Fruit fly (Drosophila melanogaster): ENCODE measurements around the gene dan.

The dan gene

dm6 chr3R:25232271-25232989 is 48.2 kb downstream of the dan start, which contains the start of gene Cad96Cb (continued):
- TF ChIP-seq E2f2 (GFP tag; IDR thresholded peaks at IDR 0.05), result peak; percentile 50
- TF ChIP-seq gsb-n (tag; optimal IDR thresholded peaks at IDR 0.05), result peak; percentile 86
- TF ChIP-seq vvl (GFP tag; IDR thresholded peaks at IDR 0.05), result peak; percentile 63
- TF ChIP-seq CG15073 (GFP tag; optimal IDR thresholded peaks at IDR 0.05), result peak; percentile 20
- peak; percentile 7 for TF ChIP-seq CG15514 (GFP tag; optimal IDR thresholded peaks at IDR 0.05)
- TF ChIP-seq CG12104 (GFP tag; optimal IDR thresholded peaks at IDR 0.05), result peak; percentile 86
- TF ChIP-seq chinmo (GFP tag; IDR thresholded peaks at IDR 0.05; ENCODE audit: partially characterized antibody), result no peak
- no peak for TF ChIP-seq Hey (tag; optimal IDR thresholded peaks at IDR 0.05)
- TF ChIP-seq Xrp1 (GFP tag; IDR thresholded peaks at IDR 0.05), result peak; percentile 77
- peak; percentile 53 for TF ChIP-seq kni (GFP tag; optimal IDR thresholded peaks at IDR 0.05)
- TF ChIP-seq Side (GFP tag; optimal IDR thresholded peaks at IDR 0.05), result peak; percentile 71
- peak; percentile 76 for TF ChIP-seq jumu (GFP tag; optimal IDR thresholded peaks at IDR 0.05)
- peak; percentile 75 for TF ChIP-seq CG8944 (GFP tag; optimal IDR thresholded peaks at IDR 0.05)
- TF ChIP-seq CG30431 (GFP tag; optimal IDR thresholded peaks at IDR 0.05), result peak; percentile 68
- TF ChIP-seq Trl (optimal IDR thresholded peaks at IDR 0.05), result no peak
- peak; percentile 74 for TF ChIP-seq Trl (GFP tag; optimal IDR thresholded peaks at IDR 0.05)
- TF ChIP-seq B-H2 (GFP tag; optimal IDR thresholded peaks at IDR 0.05), result no peak
- TF ChIP-seq cad (GFP tag; optimal IDR thresholded peaks at IDR 0.05), result no peak
- TF ChIP-seq dan (GFP tag; IDR thresholded peaks at IDR 0.05), result peak; percentile 63; the same call in 1 of the 2 replicates
- TF ChIP-seq exex (tag; optimal IDR thresholded peaks at IDR 0.05), result no peak
- TF ChIP-seq fru (optimal IDR thresholded peaks at IDR 0.05), result no peak
- peak; percentile 72 for TF ChIP-seq run (tag; optimal IDR thresholded peaks at IDR 0.05)
- peak; percentile 66 to 80 for TF ChIP-seq dpn (GFP tag; optimal IDR thresholded peaks at IDR 0.05)
- TF ChIP-seq Fer2 (tag; optimal IDR thresholded peaks at IDR 0.05), result peak; percentile 25
- TF ChIP-seq Hand (GFP tag; optimal IDR thresholded peaks at IDR 0.05), result peak; percentile 20
- peak; percentile 30; the same call in 1 of the 2 replicates for TF ChIP-seq CG10366 (GFP tag; IDR thresholded peaks at IDR 0.05)
- peak; percentile 82 for TF ChIP-seq CG5245 (GFP tag; optimal IDR thresholded peaks at IDR 0.05)
- peak; percentile 48; the same call in 1 of the 2 replicates for TF ChIP-seq E2f1 (GFP tag; IDR thresholded peaks at IDR 0.05)
- no peak for TF ChIP-seq ash1 (GFP tag; optimal IDR thresholded peaks at IDR 0.05)
- TF ChIP-seq B-H1 (GFP tag; IDR thresholded peaks at IDR 0.05), result no peak; the same call in 2 of the 3 replicates
- peak; percentile 90 for TF ChIP-seq CG6254 (GFP tag; optimal IDR thresholded peaks at IDR 0.05)
- TF ChIP-seq Oaz (GFP tag; IDR thresholded peaks at IDR 0.05), result 0 out of 2 replicates have a peak, but pooled peaks have one; percentile 42
- peak; percentile 43; the same call in 1 of the 3 replicates for TF ChIP-seq CG14050 (GFP tag; IDR thresholded peaks at IDR 0.05)
- no peak for TF ChIP-seq pzg (GFP tag; optimal IDR thresholded peaks at IDR 0.05)
- peak; percentile 75 for TF ChIP-seq CG9609 (GFP tag; optimal IDR thresholded peaks at IDR 0.05)
- peak; percentile 60 for TF ChIP-seq seq (GFP tag; IDR thresholded peaks at IDR 0.05)
- TF ChIP-seq CTCF (GFP tag; optimal IDR thresholded peaks at IDR 0.05), result peak; percentile 19
- peak; percentile 75 for TF ChIP-seq onecut (GFP tag; IDR thresholded peaks at IDR 0.05)
- peak; percentile 84 for TF ChIP-seq CG1529 (GFP tag; optimal IDR thresholded peaks at IDR 0.05)
- TF ChIP-seq pho (GFP tag; optimal IDR thresholded peaks at IDR 0.05), result peak; percentile 63
- TF ChIP-seq fd102C (GFP tag; optimal IDR thresholded peaks at IDR 0.05), result no peak
- TF ChIP-seq mld (GFP tag; IDR thresholded peaks at IDR 0.05; ENCODE audit: partially characterized antibody), result no peak
- TF ChIP-seq CG15601 (tag; optimal IDR thresholded peaks at IDR 0.05), result peak; percentile 88
- TF ChIP-seq h (optimal IDR thresholded peaks at IDR 0.05), result no peak
- TF ChIP-seq Hmx (GFP tag; optimal IDR thresholded peaks at IDR 0.05), result peak; percentile 34
- TF ChIP-seq CG5180 (GFP tag; optimal IDR thresholded peaks at IDR 0.05), result peak; percentile 79
- TF ChIP-seq Drgx (GFP tag; IDR thresholded peaks at IDR 0.05), result peak; percentile 78; the same call in 1 of the 2 replicates
- peak; percentile 66 for TF ChIP-seq ab (GFP tag; optimal IDR thresholded peaks at IDR 0.05)
- peak; percentile 44; the same call in 1 of the 2 replicates for TF ChIP-seq danr (GFP tag; IDR thresholded peaks at IDR 0.05)
- peak; percentile 73 for TF ChIP-seq CG1602 (GFP tag; optimal IDR thresholded peaks at IDR 0.05)
- no peak for TF ChIP-seq gro (GFP tag; optimal IDR thresholded peaks at IDR 0.05)
- peak; percentile 38; the same call in 1 of the 2 replicates for TF ChIP-seq ranshi (GFP tag; IDR thresholded peaks at IDR 0.05)

Measured in whole organism, embryonic.